Worm (Caenorhabditis elegans) whole organism, mixed stage, embryonic: ENCODE measurements around the gene F13B12.4.

ENCODE experiments used
- bed-3 ChIP-seq: fragments of 200-800 bp; sonication (Bioruptor generic); optimal IDR thresholded peaks from 3 replicates; lab custom pipeline; 2018; ENCODE audit warnings: mild to moderate bottlenecking, missing genetic modification characterization, moderate library complexity, missing compliant biosample characterization
- ceh-39 ChIP-seq: fragments of 150-350 bp; optimal IDR thresholded peaks from 2 replicates; lab custom pipeline; 2014; ENCODE audit warnings: missing biosample characterization, missing genetic modification characterization
- ces-1 ChIP-seq: fragments of 150-350 bp; optimal IDR thresholded peaks from 2 replicates; lab custom pipeline; 2014; ENCODE audit warnings: missing biosample characterization, missing genetic modification reagents, missing genetic modification characterization
- elt-1 ChIP-seq: sonication (generic microtip); optimal IDR thresholded peaks from 2 replicates; lab custom pipeline; 2017; ENCODE audit warnings: missing genetic modification characterization, mild to moderate bottlenecking, missing compliant biosample characterization, antibody characterized with exemption, moderate library complexity, borderline replicate concordance; ENCODE audit not compliant: insufficient read depth
- elt-3 ChIP-seq: fragments of 150-350 bp; optimal IDR thresholded peaks from 2 replicates; lab custom pipeline; 2014; ENCODE audit warnings: missing biosample characterization, missing genetic modification characterization
- mep-1 ChIP-seq: fragments of 150-350 bp; optimal IDR thresholded peaks from 2 replicates; lab custom pipeline; 2017; ENCODE audit warnings: missing biosample characterization, missing genetic modification reagents, missing genetic modification characterization, inconsistent platforms
- snpc-4 ChIP-seq: fragments of 150-350 bp; optimal IDR thresholded peaks from 2 replicates; lab custom pipeline; 2014; ENCODE audit warnings: missing biosample characterization, missing genetic modification characterization
- unc-62 ChIP-seq: fragments of 150-350 bp; optimal IDR thresholded peaks from 2 replicates; lab custom pipeline; 2014; ENCODE audit warnings: missing biosample characterization, missing genetic modification reagents, missing genetic modification characterization
- zip-8 ChIP-seq: fragments of 150-350 bp; optimal IDR thresholded peaks from 2 replicates; lab custom pipeline; 2014; ENCODE audit warnings: missing biosample characterization, missing genetic modification characterization
- ztf-11 ChIP-seq: fragments of 150-350 bp; optimal IDR thresholded peaks from 2 replicates; lab custom pipeline; 2014; ENCODE audit warnings: missing biosample characterization, missing genetic modification characterization

DNA sequence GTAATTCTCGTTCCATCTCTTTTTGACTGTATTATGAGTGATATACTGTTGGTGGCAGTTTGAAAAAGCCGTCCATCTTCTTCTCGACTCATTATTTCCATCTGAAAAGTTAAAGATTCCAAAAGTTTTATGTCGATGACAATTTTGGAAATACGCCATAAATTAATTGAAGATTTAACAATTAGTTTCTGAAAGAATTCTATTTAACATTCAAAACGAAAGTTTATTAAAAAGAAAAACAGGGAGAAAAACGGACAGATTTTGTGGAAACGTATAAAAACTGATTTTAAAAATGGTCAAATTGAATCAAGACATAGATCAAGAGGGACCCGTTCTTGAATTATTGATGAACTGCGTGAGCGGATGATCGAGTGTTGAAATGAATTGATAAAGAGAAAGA lies 35.9 kb downstream of the F13B12.4 start, which contains the start of gene R10H10.7:
- TF ChIP-seq ztf-11 (no peak), snpc-4 (no peak), zip-8 (tag; lab: Kevin White, UChicago) (no peak), unc-62 (GFP tag; lab: Kevin White, UChicago) (no peak), elt-1 (tag; lab: Kevin White, UChicago) (no peak), mep-1 (tag; lab: Kevin White, UChicago) (no peak), ceh-39 (tag; lab: Kevin White, UChicago) (no peak), bed-3 (GFP tag; lab: Kevin White, UChicago) (no peak), ces-1 (no peak), elt-3 (tag; lab: Kevin White, UChicago) (no peak)
